Fruit fly (Drosophila melanogaster): ENCODE measurements around the gene msd1.

DNA sequence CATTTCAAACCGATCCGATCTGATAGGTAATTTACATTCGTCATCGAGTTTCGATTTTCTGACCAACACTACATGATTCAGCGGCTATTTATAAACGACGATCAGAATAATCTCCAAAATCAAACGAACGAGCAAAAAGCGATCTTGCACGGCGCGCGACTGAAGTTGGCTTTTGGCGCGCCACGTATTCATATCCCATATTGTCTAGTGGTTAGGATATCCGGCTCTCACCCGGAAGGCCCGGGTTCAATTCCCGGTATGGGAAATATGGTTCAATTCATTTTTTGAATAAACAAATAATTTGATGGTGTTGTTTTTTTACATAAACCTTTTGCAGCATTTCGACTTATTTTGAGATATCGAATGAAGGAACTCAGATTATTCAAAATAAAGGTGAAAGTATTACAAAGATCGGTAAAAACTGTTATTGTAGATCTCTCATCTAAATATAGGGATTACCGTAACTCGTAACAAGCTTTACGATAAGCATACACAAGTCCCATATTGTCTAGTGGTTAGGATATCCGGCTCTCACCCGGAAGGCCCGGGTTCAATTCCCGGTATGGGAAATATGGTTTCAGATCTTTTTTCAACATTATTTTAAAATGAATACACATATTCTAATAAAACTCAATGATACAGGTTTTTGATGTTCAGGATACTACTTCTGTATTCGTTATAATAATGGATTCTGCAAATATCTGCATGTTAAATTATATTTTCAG lies 48.4 kb downstream of the msd1 start:
- TF ChIP-seq psq (optimal IDR thresholded peaks at IDR 0.05) (no peak), ttk (optimal IDR thresholded peaks at IDR 0.05) (no peak)

All from Kc167 (cell line).